Worm (Caenorhabditis elegans) whole organism, L2 larva: ENCODE data around the gene C45E5.1.

ENCODE experiments used
- egl-27 ChIP-seq: sonication (generic microtip); optimal IDR thresholded peaks from 3 replicates; lab custom pipeline; 2017; ENCODE audit warnings: missing biosample characterization, missing genetic modification reagents, missing genetic modification characterization
- elt-1 ChIP-seq: fragments of 150-350 bp; optimal IDR thresholded peaks from 2 replicates; lab custom pipeline; 2014; ENCODE audit warnings: missing biosample characterization, missing genetic modification characterization
- lin-39 ChIP-seq: fragments of 150-350 bp; optimal IDR thresholded peaks from 2 replicates; lab custom pipeline; 2014; ENCODE audit warnings: missing biosample characterization, missing genetic modification reagents, missing genetic modification characterization
- nhr-12 ChIP-seq: fragments of 150-350 bp; optimal IDR thresholded peaks from 2 replicates; lab custom pipeline; 2014; ENCODE audit warnings: missing biosample characterization, missing genetic modification characterization
- nhr-129 ChIP-seq: fragments of 150-350 bp; optimal IDR thresholded peaks from 2 replicates; lab custom pipeline; 2014; ENCODE audit warnings: missing biosample characterization, missing genetic modification characterization
- nhr-23 ChIP-seq: fragments of 150-350 bp; optimal IDR thresholded peaks from 2 replicates; lab custom pipeline; 2014; ENCODE audit warnings: missing biosample characterization, missing genetic modification reagents, missing genetic modification characterization

DNA sequence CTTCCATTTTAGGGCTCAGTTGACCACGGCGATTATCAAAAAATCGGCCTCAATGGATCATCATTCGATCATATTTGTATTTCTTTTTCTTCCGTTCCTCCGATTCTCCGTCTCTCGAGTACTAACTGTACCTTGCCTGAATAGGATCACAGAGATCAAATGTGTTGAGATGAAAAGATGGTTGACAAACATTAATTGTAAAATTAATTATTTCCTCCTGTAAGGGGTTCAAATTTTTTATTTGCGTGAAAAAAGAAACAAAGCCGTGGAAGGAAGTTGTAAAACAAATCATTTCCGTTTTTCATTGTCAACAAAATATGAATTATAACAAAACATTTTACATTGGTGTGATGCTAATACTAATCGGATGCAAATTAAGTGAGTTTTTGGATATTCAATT, 46.8 kb downstream of the C45E5.1 start, which contains the start of gene C31H1.2:
- no peak for TF ChIP-seq egl-27
- no peak for TF ChIP-seq elt-1 (tag; lab: Kevin White, UChicago)
- no peak for TF ChIP-seq nhr-12 (tag; lab: Kevin White, UChicago)
- no peak for TF ChIP-seq lin-39
- no peak for TF ChIP-seq nhr-23 (tag; lab: Kevin White, UChicago)
- TF ChIP-seq nhr-129 (tag; lab: Kevin White, UChicago), result no peak
